Worm (Caenorhabditis elegans): ENCODE measurements around the gene srw-135.

DNA sequence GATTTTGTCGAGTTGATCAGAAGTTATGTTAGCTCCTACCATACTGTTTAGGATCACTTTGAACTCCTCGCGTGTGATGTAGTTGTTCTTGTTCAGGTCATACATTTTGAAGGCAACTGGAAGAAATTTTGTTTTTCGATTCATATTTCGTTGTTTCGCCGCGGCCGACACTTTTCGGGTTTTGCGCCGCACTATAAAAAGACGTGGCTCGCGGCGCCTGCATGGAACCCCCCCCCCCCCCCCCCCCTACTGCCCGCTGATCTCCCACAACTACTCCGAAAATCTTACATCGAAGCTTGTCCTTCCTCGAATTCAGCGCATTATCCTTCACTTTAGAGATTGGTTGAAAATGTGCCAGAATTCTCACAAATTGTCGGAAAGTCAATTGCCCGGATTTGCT, 26.8 kb upstream of the srw-135 start:
- TF ChIP-seq elt-3 (tag; optimal IDR thresholded peaks at IDR 0.05) (no peak), unc-39 (tag; optimal IDR thresholded peaks at IDR 0.05) (no peak), ztf-11 (tag; optimal IDR thresholded peaks at IDR 0.05) (no peak), nhr-76 (tag; optimal IDR thresholded peaks at IDR 0.05) (no peak), pha-4 (tag; optimal IDR thresholded peaks at IDR 0.05) (no peak), unc-62 (GFP tag; optimal IDR thresholded peaks at IDR 0.05) (no peak), nhr-237 (tag; optimal IDR thresholded peaks at IDR 0.05) (no peak)

Measured in whole organism, mixed stage, embryonic.